Worm (Caenorhabditis elegans) whole organism, L4 larva: ENCODE measurements around the gene gop-3.

Experiments used
- F26F4.8 ChIP-seq: fragments of 200-800 bp; sonication (Bioruptor generic); conservative IDR thresholded peaks from 2 replicates; pipeline ENCODE4 v1.3.6; 2022; ENCODE audit warnings: missing genetic modification characterization, missing compliant biosample characterization
- F37D6.2 ChIP-seq: sonication (generic microtip); optimal IDR thresholded peaks from 2 replicates; lab custom pipeline; 2016; ENCODE audit warnings: mild to moderate bottlenecking, missing genetic modification characterization, missing compliant biosample characterization
- F44E2.7 ChIP-seq: fragments of 200-800 bp; sonication (Bioruptor generic); IDR thresholded peaks from 2 replicates; pipeline ENCODE4 v2.1.2; 2022; ENCODE audit warnings: missing genetic modification characterization, missing compliant biosample characterization
- F49E8.2 ChIP-seq: sonication (generic microtip); optimal IDR thresholded peaks from 2 replicates; lab custom pipeline; 2016; ENCODE audit warnings: missing compliant biosample characterization, mild to moderate bottlenecking, missing genetic modification characterization, borderline replicate concordance
- T26A8.4 ChIP-seq: fragments of 200-800 bp; sonication (Bioruptor generic); IDR thresholded peaks from 2 replicates; pipeline ENCODE4 v1.3.6; 2022; ENCODE audit warnings: missing genetic modification characterization, missing compliant biosample characterization
- Y5F2A.4 ChIP-seq: fragments of 200-800 bp; sonication (Bioruptor generic); optimal IDR thresholded peaks from 2 replicates; lab custom pipeline; 2018; ENCODE audit warnings: mild to moderate bottlenecking, missing genetic modification characterization, missing compliant biosample characterization
- Y75B8A.6 ChIP-seq: fragments of 200-800 bp; sonication (Bioruptor generic); IDR thresholded peaks from 2 replicates; pipeline ENCODE4 v1.3.6; 2022; ENCODE audit warnings: missing genetic modification reagents, missing genetic modification characterization, missing compliant biosample characterization
- ZK337.2 ChIP-seq: fragments of 200-800 bp; sonication (Bioruptor generic); IDR thresholded peaks from 2 replicates; pipeline ENCODE4 v1.3.6; 2022; ENCODE audit warnings: missing genetic modification reagents, missing genetic modification characterization, missing compliant biosample characterization
- ama-1 ChIP-seq: fragments of 150-350 bp; optimal IDR thresholded peaks from 2 replicates; lab custom pipeline; 2014; ENCODE audit warnings: inconsistent platforms, mixed read lengths
- attf-4 ChIP-seq: sonication (generic microtip); optimal IDR thresholded peaks from 3 replicates; lab custom pipeline; 2017; ENCODE audit warnings: missing biosample characterization, missing genetic modification characterization
- ces-1 ChIP-seq: fragments of 150-350 bp; sonication (generic microtip); optimal IDR thresholded peaks from 4 replicates; lab custom pipeline; 2014; ENCODE audit warnings: missing biosample characterization, missing genetic modification reagents, missing genetic modification characterization
- cey-2 ChIP-seq: sonication (generic microtip); optimal IDR thresholded peaks from 3 replicates; lab custom pipeline; 2017; ENCODE audit warnings: missing genetic modification characterization, mild to moderate bottlenecking, missing compliant biosample characterization, antibody characterized with exemption, borderline replicate concordance; ENCODE audit not compliant: insufficient read depth
- daf-16 ChIP-seq, 3 experiments: sonication (generic microtip); optimal IDR thresholded peaks; 2 replicates each; lab custom pipeline; 2016 to 2017; ENCODE audit warnings: missing genetic modification characterization in 3 of 3, missing genetic modification reagents in 3 of 3, mild to moderate bottlenecking in 2 of 3, missing compliant biosample characterization in 2 of 3, missing biosample characterization in 1 of 3, moderate library complexity in 1 of 3
- dmd-6 ChIP-seq: fragments of 200-800 bp; sonication (Bioruptor generic); IDR thresholded peaks from 2 replicates; pipeline ENCODE4 v1.3.6; 2022; ENCODE audit warnings: missing genetic modification reagents, missing genetic modification characterization, missing compliant biosample characterization
- dmd-9 ChIP-seq: fragments of 200-800 bp; sonication (Bioruptor generic); IDR thresholded peaks from 2 replicates; pipeline ENCODE4 v1.3.6; 2022; ENCODE audit warnings: missing genetic modification reagents, missing genetic modification characterization, missing compliant biosample characterization
- dpl-1 ChIP-seq: fragments of 150-350 bp; optimal IDR thresholded peaks from 2 replicates; lab custom pipeline; 2014; ENCODE audit warnings: missing biosample characterization, missing genetic modification reagents, missing genetic modification characterization
- duxl-1 ChIP-seq: sonication (generic microtip); optimal IDR thresholded peaks from 2 replicates; lab custom pipeline; 2016; ENCODE audit warnings: mild to moderate bottlenecking, missing genetic modification characterization, moderate library complexity, missing compliant biosample characterization; ENCODE audit not compliant: poor library complexity
- egl-27 ChIP-seq: sonication (generic microtip); optimal IDR thresholded peaks from 3 replicates; lab custom pipeline; 2017; ENCODE audit warnings: missing biosample characterization, missing genetic modification reagents, missing genetic modification characterization
- fkh-10 ChIP-seq: fragments of 150-350 bp; optimal IDR thresholded peaks from 2 replicates; lab custom pipeline; 2014; ENCODE audit warnings: missing biosample characterization, missing genetic modification reagents, missing genetic modification characterization
- hlh-30 ChIP-seq: sonication (generic microtip); optimal IDR thresholded peaks from 2 replicates; lab custom pipeline; 2017; ENCODE audit warnings: antibody characterized with exemption, mild to moderate bottlenecking, missing genetic modification characterization, missing compliant biosample characterization; ENCODE audit not compliant: insufficient read depth
- hmg-1.1 ChIP-seq: fragments of 200-800 bp; sonication (Bioruptor generic); IDR thresholded peaks from 2 replicates; pipeline ENCODE4 v1.3.6; 2022; ENCODE audit warnings: missing genetic modification reagents, missing genetic modification characterization, missing compliant biosample characterization
- lin-29 ChIP-seq: fragments of 200-800 bp; sonication (Bioruptor generic); IDR thresholded peaks from 2 replicates; pipeline ENCODE4 v1.3.6; 2022; ENCODE audit warnings: missing genetic modification reagents, missing genetic modification characterization, missing compliant biosample characterization
- lir-3 ChIP-seq: sonication (generic microtip); optimal IDR thresholded peaks from 2 replicates; lab custom pipeline; 2016; ENCODE audit warnings: mild to moderate bottlenecking, missing genetic modification characterization, missing compliant biosample characterization
- lsy-2 ChIP-seq, 2 experiments: fragments of 150-350 bp in 1 of 2; sonication (generic microtip) in 1 of 2; optimal IDR thresholded peaks; 2 replicates each; lab custom pipeline; 2014 to 2017; ENCODE audit warnings: missing biosample characterization in 2 of 2, missing genetic modification characterization in 2 of 2
- madf-5 ChIP-seq, 2 experiments: fragments of 200-800 bp; sonication (Bioruptor generic); IDR thresholded peaks; 2 replicates each; pipeline ENCODE4 v1.3.6; 2022; ENCODE audit warnings: missing compliant biosample characterization in 2 of 2, missing genetic modification characterization in 2 of 2
- mdl-1 ChIP-seq, 2 experiments: fragments of 150-350 bp in 1 of 2; sonication (generic microtip) in 1 of 2; optimal IDR thresholded peaks; 2 replicates each; lab custom pipeline; 2014 to 2017; ENCODE audit warnings: missing biosample characterization in 2 of 2, missing genetic modification characterization in 2 of 2
- mdt-29 ChIP-seq: fragments of 200-800 bp; sonication (Bioruptor generic); IDR thresholded peaks from 2 replicates; pipeline ENCODE4 v1.3.6; 2022; ENCODE audit warnings: missing genetic modification reagents, missing genetic modification characterization, missing compliant biosample characterization
- mep-1 ChIP-seq: fragments of 150-350 bp; sonication (generic microtip); optimal IDR thresholded peaks from 3 replicates; lab custom pipeline; 2014; ENCODE audit warnings: missing biosample characterization, missing genetic modification characterization
- mes-2 ChIP-seq: sonication (generic microtip); optimal IDR thresholded peaks from 2 replicates; lab custom pipeline; 2016; ENCODE audit warnings: missing genotype, mild to moderate bottlenecking, missing genetic modification characterization, missing compliant biosample characterization; ENCODE audit not compliant: poor library complexity, severe bottlenecking
- mxl-2 ChIP-seq: fragments of 200-800 bp; sonication (Bioruptor generic); conservative IDR thresholded peaks from 2 replicates; pipeline ENCODE4 v1.3.6; 2022; ENCODE audit warnings: missing genetic modification reagents, missing genetic modification characterization, missing compliant biosample characterization
- mxl-3 ChIP-seq: fragments of 200-800 bp; sonication (Bioruptor generic); optimal IDR thresholded peaks from 2 replicates; lab custom pipeline; 2018; ENCODE audit warnings: mild to moderate bottlenecking, missing genetic modification characterization, missing compliant biosample characterization
- nhr-102 ChIP-seq: sonication (generic microtip); optimal IDR thresholded peaks from 2 replicates; lab custom pipeline; 2016; ENCODE audit warnings: mild to moderate bottlenecking, missing genetic modification characterization, moderate library complexity, missing compliant biosample characterization
- nhr-237 ChIP-seq: sonication (generic microtip); optimal IDR thresholded peaks from 2 replicates; lab custom pipeline; 2017; ENCODE audit warnings: missing biosample characterization, missing genetic modification characterization
- nhr-25 ChIP-seq: sonication (generic microtip); optimal IDR thresholded peaks from 2 replicates; lab custom pipeline; 2017; ENCODE audit warnings: missing genetic modification characterization, mild to moderate bottlenecking, missing compliant biosample characterization, antibody characterized with exemption, moderate library complexity, borderline replicate concordance; ENCODE audit not compliant: insufficient read depth
- nhr-76 ChIP-seq: fragments of 150-350 bp; optimal IDR thresholded peaks from 2 replicates; lab custom pipeline; 2014; ENCODE audit warnings: missing biosample characterization, missing genetic modification characterization
- nhr-77 ChIP-seq: fragments of 150-350 bp; optimal IDR thresholded peaks from 2 replicates; lab custom pipeline; 2014; ENCODE audit warnings: missing biosample characterization, missing genetic modification characterization
- pha-4 ChIP-seq, 2 experiments: fragments of 150-350 bp in 1 of 2; fragments of 200-800 bp in 1 of 2; sonication (Bioruptor generic) in 1 of 2; IDR thresholded peaks in 1 of 2; optimal IDR thresholded peaks in 1 of 2; 2 replicates each; pipeline versions ENCODE4 v1.3.6 to Lab custom; 2014 to 2022; ENCODE audit warnings: missing genetic modification characterization in 2 of 2, missing genetic modification reagents in 2 of 2, missing biosample characterization in 1 of 2, missing compliant biosample characterization in 1 of 2
- sdz-12 ChIP-seq: fragments of 200-800 bp; sonication (Bioruptor generic); optimal IDR thresholded peaks from 2 replicates; lab custom pipeline; 2018; ENCODE audit warnings: mild to moderate bottlenecking, missing genetic modification characterization, missing compliant biosample characterization
- skn-1 ChIP-seq: fragments of 150-350 bp; optimal IDR thresholded peaks from 2 replicates; lab custom pipeline; 2014; ENCODE audit warnings: missing biosample characterization, missing genetic modification characterization
- snpc-1.2 ChIP-seq: fragments of 200-800 bp; sonication (Bioruptor generic); IDR thresholded peaks from 2 replicates; pipeline ENCODE4 v1.3.6; 2022; ENCODE audit warnings: missing genetic modification reagents, missing genetic modification characterization, missing compliant biosample characterization
- spr-1 ChIP-seq: sonication (generic microtip); optimal IDR thresholded peaks from 2 replicates; lab custom pipeline; 2016; ENCODE audit warnings: mild to moderate bottlenecking, missing genetic modification characterization, missing compliant biosample characterization
- tag-97 ChIP-seq: fragments of 200-800 bp; sonication (Bioruptor generic); IDR thresholded peaks from 2 replicates; pipeline ENCODE4 v1.3.6; 2022; ENCODE audit warnings: missing genetic modification characterization, missing compliant biosample characterization
- tra-1 ChIP-seq: fragments of 200-800 bp; sonication (Bioruptor generic); IDR thresholded peaks from 2 replicates; pipeline ENCODE4 v1.3.6; 2022; ENCODE audit warnings: missing genetic modification reagents, missing genetic modification characterization, missing compliant biosample characterization
- zfp-3 ChIP-seq: fragments of 200-800 bp; sonication (Bioruptor generic); conservative IDR thresholded peaks from 2 replicates; pipeline ENCODE4 v1.3.6; 2022; ENCODE audit warnings: missing genetic modification reagents, missing genetic modification characterization, missing compliant biosample characterization
- zip-2 ChIP-seq: fragments of 150-350 bp; optimal IDR thresholded peaks from 2 replicates; lab custom pipeline; 2014; ENCODE audit warnings: missing biosample characterization, missing genetic modification characterization

The gop-3 gene

DNA sequence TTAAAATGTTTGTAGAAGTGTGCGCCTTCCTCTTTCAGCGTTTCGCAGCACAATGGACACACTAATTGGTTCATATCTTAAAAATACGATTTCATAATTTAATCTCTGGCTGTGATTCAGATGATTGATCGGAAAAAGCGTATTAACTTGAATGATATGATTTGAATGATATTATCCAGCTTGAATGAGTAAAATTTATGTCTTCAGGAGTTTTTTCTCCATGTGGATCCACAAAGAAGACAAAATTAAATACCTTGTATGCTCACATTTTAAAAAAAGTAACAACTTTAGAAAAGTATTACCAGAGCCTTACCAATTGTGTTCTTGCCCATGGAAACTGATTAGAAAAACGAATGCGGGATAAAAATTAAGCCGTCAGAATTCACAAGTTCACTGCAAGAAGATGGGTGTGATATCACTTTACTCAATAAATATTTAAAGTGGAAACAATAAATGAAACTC is 12.9 kb downstream of the gop-3 start, which contains the start of gene ztf-8 (continued):
- TF ChIP-seq ama-1 (lab: Kevin White, UChicago) (peak; percentile 9), lin-29 (no peak), mdl-1 (tag; optimal IDR thresholded peaks at IDR 0.05; lab: Kevin White, UChicago) (no peak), hmg-1.1 (GFP tag; lab: Robert Waterston, UW) (0 out of 2 replicates have a peak, but pooled peaks have one; percentile 21), F26F4.8 (GFP tag; lab: Robert Waterston, UW) (no peak), F49E8.2 (tag; lab: Kevin White, UChicago) (peak; percentile 81), ces-1 (GFP tag; lab: Kevin White, UChicago) (no peak), mxl-3 (GFP tag; lab: Kevin White, UChicago) (no peak), lsy-2 (tag; optimal IDR thresholded peaks at IDR 0.05; lab: Kevin White, UChicago) (peak in 1 of 2 experiments; percentile 49), nhr-102 (no peak), F44E2.7 (GFP tag; lab: Robert Waterston, UW) (no peak), snpc-1.2 (GFP tag; lab: Robert Waterston, UW) (no peak), nhr-25 (no peak), duxl-1 (no peak), pha-4 (GFP tag; IDR thresholded peaks at IDR 0.05; lab: Robert Waterston, UW) (peak; percentile 43; the same call in 1 of the 2 replicates), pha-4 (tag; optimal IDR thresholded peaks at IDR 0.05; lab: Kevin White, UChicago) (no peak), attf-4 (tag; lab: Kevin White, UChicago) (no peak), dmd-9 (GFP tag; lab: Robert Waterston, UW) (no peak), tag-97 (GFP tag; lab: Robert Waterston, UW) (no peak), T26A8.4 (peak; percentile 62; the same call in 1 of the 2 replicates), mep-1 (no peak)

DNA sequence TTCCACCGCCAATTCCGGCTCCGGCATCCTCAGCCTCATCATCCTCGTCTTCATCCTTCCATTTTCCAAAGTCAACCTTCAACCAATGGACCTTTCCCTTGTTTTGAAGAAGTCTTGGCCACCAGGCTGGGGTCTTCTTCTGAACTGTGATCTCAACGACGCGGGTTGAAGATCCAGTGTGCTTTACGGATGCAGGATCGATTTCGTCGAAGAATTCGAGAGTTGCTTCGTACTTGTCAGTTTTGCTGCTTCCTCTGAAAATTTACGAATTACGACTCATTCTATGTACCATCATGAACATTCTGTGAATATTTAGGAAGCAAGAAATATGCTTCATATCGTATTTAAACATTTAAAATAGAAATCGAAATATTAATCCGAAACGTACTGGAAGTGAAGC is 13.8 kb downstream of the gop-3 start:
- TF ChIP-seq zfp-3 (GFP tag; lab: Robert Waterston, UW) (0 out of 2 replicates have a peak, but pooled peaks have one; percentile 27), mdt-29 (GFP tag; lab: Robert Waterston, UW) (no peak), lir-3 (no peak), T26A8.4 (0 out of 2 replicates have a peak, but pooled peaks have one; percentile 27)
- TF ChIP-seq, all 104 proteins: peak for 2

DNA sequence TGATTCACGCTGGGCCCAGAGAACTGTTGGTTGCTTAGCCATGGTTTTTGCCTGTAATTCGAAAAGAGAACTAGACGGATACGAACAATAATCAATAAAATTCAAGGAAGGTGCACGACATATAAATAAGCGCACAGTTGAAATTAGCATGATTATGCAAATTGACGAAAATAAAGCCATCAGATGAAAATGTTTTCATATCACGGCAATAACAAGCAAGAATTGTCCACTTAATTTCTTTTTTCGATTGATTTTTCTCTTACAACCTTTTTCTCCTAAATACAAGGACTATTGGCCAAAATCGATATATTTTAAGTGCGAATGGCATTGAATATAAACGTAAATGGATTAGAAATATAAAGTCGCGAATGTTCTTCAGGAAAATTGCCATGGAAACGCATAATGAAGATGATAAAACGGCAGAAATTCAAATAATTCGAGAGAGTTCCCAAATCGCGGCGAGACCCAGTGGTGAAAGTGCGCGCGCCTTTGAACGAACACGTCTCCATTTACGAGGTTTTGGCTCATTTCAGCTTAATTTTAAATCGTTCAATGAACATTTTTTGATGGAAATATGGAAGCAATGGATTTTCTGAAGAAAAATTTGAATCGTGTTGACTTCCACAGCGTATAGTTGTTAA is 14.3 kb downstream of the gop-3 start, which contains the start of the genes daf-41 and toc-1:
Gene daf-41, minus strand, starts transcription at position 51 of the 641 bp plus-strand sequence.
Gene toc-1, plus strand, starts transcription at position 537 of the 641 bp plus-strand sequence.
- TF ChIP-seq ZK337.2 (no peak), mes-2 (tag; lab: Kevin White, UChicago) (peak; percentile 71), skn-1 (tag; lab: Kevin White, UChicago) (no peak), egl-27 (tag; lab: Kevin White, UChicago) (no peak), Y5F2A.4 (GFP tag; lab: Kevin White, UChicago) (no peak), nhr-76 (tag; lab: Kevin White, UChicago) (no peak), Y75B8A.6 (GFP tag; lab: Robert Waterston, UW) (no peak), F49E8.2 (tag; lab: Kevin White, UChicago) (no peak), spr-1 (tag; lab: Kevin White, UChicago) (no peak), sdz-12 (GFP tag; lab: Kevin White, UChicago) (no peak), daf-16 (GFP tag; optimal IDR thresholded peaks at IDR 0.05; lab: Kevin White, UChicago) (no peak), daf-16 (tag; optimal IDR thresholded peaks at IDR 0.05; lab: Kevin White, UChicago) (peak; percentile 24), mxl-2 (no peak), dmd-6 (GFP tag; lab: Robert Waterston, UW) (no peak), tag-97 (GFP tag; lab: Robert Waterston, UW) (no peak), nhr-237 (tag; lab: Kevin White, UChicago) (no peak), dpl-1 (peak; percentile 60), F37D6.2 (tag; lab: Kevin White, UChicago) (no peak), zip-2 (tag; lab: Kevin White, UChicago) (no peak), hlh-30 (peak; percentile 10), nhr-77 (tag; lab: Kevin White, UChicago) (no peak), mdl-1 (tag; optimal IDR thresholded peaks at IDR 0.05; lab: Kevin White, UChicago) (no peak), madf-5 (GFP tag; IDR thresholded peaks at IDR 0.05; lab: Robert Waterston, UW) (no peak), fkh-10 (GFP tag; lab: Kevin White, UChicago) (no peak), lsy-2 (tag; optimal IDR thresholded peaks at IDR 0.05; lab: Kevin White, UChicago) (peak in 1 of 2 experiments; percentile 77), cey-2 (no peak), tra-1 (GFP tag; lab: Robert Waterston, UW) (no peak)
